Fruit fly (Drosophila melanogaster) whole organism, embryonic: Measurements from ENCODE around the gene Gmap.
A peak's percentile ranks its signal among the peaks of the same experiment; 100 is the strongest.

Experiments
- Adf1 ChIP-seq: fragments of 200-800 bp; sonication (Bioruptor generic); IDR thresholded peaks from 2 replicates; pipeline ENCODE4 v1.3.6; 2022; ENCODE audit warnings: missing biosample characterization, missing genetic modification characterization
- Awh ChIP-seq: fragments of 200-800 bp; sonication (Bioruptor generic); IDR thresholded peaks from 2 replicates; pipeline ENCODE4, ENCODE4 v1.3.6; 2022; ENCODE audit warnings: missing biosample characterization, missing genetic modification characterization
- Bgb ChIP-seq: fragments of 200-800 bp; sonication (Bioruptor generic); IDR thresholded peaks from 2 replicates; pipeline ENCODE4 v1.3.6; 2022; ENCODE audit warnings: missing biosample characterization, missing genetic modification characterization; ENCODE audit not compliant: partially characterized antibody
- CG10543 ChIP-seq: fragments of 200-800 bp; sonication (Bioruptor generic); optimal IDR thresholded peaks from 3 replicates; lab custom pipeline; 2017; ENCODE audit warnings: missing biosample characterization, mild to moderate bottlenecking, missing genetic modification characterization, moderate library complexity
- CG11560 ChIP-seq: fragments of 200-800 bp; sonication (Bioruptor generic); IDR thresholded peaks from 3 replicates; pipeline ENCODE4 v1.3.6; 2022; ENCODE audit warnings: missing biosample characterization, missing genetic modification characterization
- CG1233 ChIP-seq: fragments of 200-800 bp; sonication (Bioruptor generic); optimal IDR thresholded peaks from 4 replicates; lab custom pipeline; 2018; ENCODE audit warnings: missing biosample characterization, mild to moderate bottlenecking, missing genetic modification characterization
- CG13894 ChIP-seq: fragments of 200-800 bp; sonication (Bioruptor generic); optimal IDR thresholded peaks from 3 replicates; lab custom pipeline; 2018; ENCODE audit warnings: missing biosample characterization, mild to moderate bottlenecking, missing genetic modification characterization, moderate library complexity
- CG16863 ChIP-seq: fragments of 200-800 bp; sonication (Bioruptor generic); optimal IDR thresholded peaks from 3 replicates; lab custom pipeline; 2016; ENCODE audit warnings: missing biosample characterization, missing genetic modification characterization
- CG34376 ChIP-seq: fragments of 200-800 bp; sonication (Bioruptor generic); optimal IDR thresholded peaks from 2 replicates; lab custom pipeline; 2018; ENCODE audit warnings: missing biosample characterization, mild to moderate bottlenecking, missing genetic modification characterization
- CG34422 ChIP-seq: fragments of 200-800 bp; sonication (Bioruptor generic); IDR thresholded peaks from 3 replicates; pipeline ENCODE4 v1.3.6; 2022; ENCODE audit warnings: missing biosample characterization, missing genetic modification characterization
- CG3995 ChIP-seq: fragments of 200-800 bp; sonication (Bioruptor generic); optimal IDR thresholded peaks from 3 replicates; lab custom pipeline; 2016; ENCODE audit warnings: missing biosample characterization, missing genetic modification characterization
- CG4730 ChIP-seq: fragments of 200-800 bp; sonication (Bioruptor generic); IDR thresholded peaks from 2 replicates; pipeline ENCODE4 v1.3.6; 2022; ENCODE audit warnings: missing biosample characterization, missing genetic modification characterization
- CG9727 ChIP-seq: fragments of 200-800 bp; sonication (Bioruptor generic); optimal IDR thresholded peaks from 3 replicates; lab custom pipeline; 2017; ENCODE audit warnings: missing biosample characterization, mild to moderate bottlenecking, missing genetic modification characterization
- Deaf1 ChIP-seq: fragments of 200-800 bp; optimal IDR thresholded peaks from 3 replicates; lab custom pipeline; 2019; ENCODE audit warnings: missing biosample characterization, mild to moderate bottlenecking, missing genetic modification characterization, moderate library complexity
- Dp ChIP-seq: fragments of 200-800 bp; sonication (Bioruptor generic); optimal IDR thresholded peaks from 2 replicates; lab custom pipeline; 2018; ENCODE audit warnings: missing biosample characterization, mild to moderate bottlenecking, missing genetic modification characterization, moderate library complexity
- Fer1 ChIP-seq: fragments of 200-800 bp; sonication (Bioruptor generic); optimal IDR thresholded peaks from 2 replicates; lab custom pipeline; 2017; ENCODE audit warnings: missing biosample characterization, mild to moderate bottlenecking, missing genetic modification characterization
- GATAe ChIP-seq: fragments of 200-800 bp; sonication (Bioruptor generic); conservative IDR thresholded peaks from 2 replicates; pipeline ENCODE4 v1.3.6; 2022; ENCODE audit warnings: missing biosample characterization, missing genetic modification characterization
- HLH3B ChIP-seq: fragments of 200-800 bp; sonication (Bioruptor generic); IDR thresholded peaks from 2 replicates; pipeline ENCODE4 v1.3.6; 2022; ENCODE audit warnings: missing biosample characterization, missing genetic modification characterization
- Hr78 ChIP-seq, 2 experiments: fragments of 200-800 bp in 1 of 2; fragments of >200 bp in 1 of 2; sonication (Bioruptor generic) in 1 of 2; optimal IDR thresholded peaks; 2 replicates each; lab custom pipeline; 2017 to 2019; ENCODE audit warnings: missing biosample characterization in 2 of 2, missing genetic modification characterization in 2 of 2, mild to moderate bottlenecking in 1 of 2, moderate library complexity in 1 of 2
- Med ChIP-seq: fragments of 200-800 bp; sonication (Bioruptor generic); peaks from one replicate; lab custom pipeline; 2016; ENCODE audit warnings: missing biosample characterization, missing genetic modification characterization, mild to moderate bottlenecking, inconsistent platforms, moderate library complexity
- Neu2 ChIP-seq: fragments of 200-800 bp; sonication (Bioruptor generic); optimal IDR thresholded peaks from 3 replicates; lab custom pipeline; 2016; ENCODE audit warnings: missing biosample characterization, missing genetic modification characterization, borderline replicate concordance
- Nf-YC ChIP-seq: fragments of 200-800 bp; optimal IDR thresholded peaks from 3 replicates; lab custom pipeline; 2019; ENCODE audit warnings: missing biosample characterization, mild to moderate bottlenecking, missing genetic modification characterization, moderate library complexity
- Pdp1 ChIP-seq, 2 experiments: fragments of 200-800 bp; sonication (Bioruptor generic); optimal IDR thresholded peaks; 3 replicates each; lab custom pipeline; 2016; ENCODE audit warnings: missing biosample characterization in 2 of 2, missing genetic modification characterization in 2 of 2, mild to moderate bottlenecking in 1 of 2, moderate library complexity in 1 of 2
- Rfx ChIP-seq: fragments of 200-800 bp; sonication (Bioruptor generic); IDR thresholded peaks from 2 replicates; pipeline ENCODE4 v1.3.6; 2022; ENCODE audit warnings: missing biosample characterization, missing genetic modification characterization
- Scr ChIP-seq: fragments of 200-800 bp; sonication (Bioruptor generic); IDR thresholded peaks from 2 replicates; pipeline ENCODE4 v1.3.6; 2022; ENCODE audit warnings: missing biosample characterization, missing genetic modification characterization; ENCODE audit not compliant: partially characterized antibody
- Trl ChIP-seq, 3 experiments: fragments of >200 bp in 2 of 3; fragments of 200-800 bp in 1 of 3; sonication (Bioruptor generic) in 1 of 3; optimal IDR thresholded peaks; 2 replicates in 1 of 3; 3 replicates in 2 of 3; lab custom pipeline; 2016 to 2017; ENCODE audit warnings: missing biosample characterization in 1 of 3, missing genetic modification characterization in 1 of 3
- amos ChIP-seq: fragments of 200-800 bp; sonication (Bioruptor generic); IDR thresholded peaks from 2 replicates; pipeline ENCODE4 v1.3.6; 2022; ENCODE audit warnings: missing biosample characterization, missing genetic modification characterization; ENCODE audit not compliant: partially characterized antibody
- cg ChIP-seq: fragments of 200-800 bp; sonication (Bioruptor generic); optimal IDR thresholded peaks from 3 replicates; lab custom pipeline; 2019; ENCODE audit warnings: missing biosample characterization, mild to moderate bottlenecking, missing genetic modification characterization, moderate library complexity
- chinmo ChIP-seq: fragments of 200-800 bp; sonication (Bioruptor generic); IDR thresholded peaks from 4 replicates; pipeline ENCODE4 v1.3.6; 2022; ENCODE audit warnings: missing biosample characterization, missing genetic modification characterization; ENCODE audit not compliant: partially characterized antibody
- ci ChIP-seq: fragments of 200-800 bp; sonication (Bioruptor generic); IDR thresholded peaks from 3 replicates; pipeline ENCODE4 v1.3.6; 2022; ENCODE audit warnings: missing biosample characterization, missing genetic modification characterization
- crol ChIP-seq: fragments of 200-800 bp; sonication (Bioruptor generic); IDR thresholded peaks from 2 replicates; pipeline ENCODE4 v1.3.6; 2022; ENCODE audit warnings: missing biosample characterization, missing genetic modification characterization
- crp ChIP-seq, 2 experiments: fragments of 200-800 bp; sonication (Bioruptor generic); optimal IDR thresholded peaks; 2 replicates in 1 of 2; 3 replicates in 1 of 2; lab custom pipeline; 2017; ENCODE audit warnings: missing biosample characterization in 2 of 2, missing genetic modification characterization in 2 of 2, mild to moderate bottlenecking in 1 of 2, moderate library complexity in 1 of 2
- emc ChIP-seq: fragments of 200-800 bp; sonication (Bioruptor generic); optimal IDR thresholded peaks from 2 replicates; lab custom pipeline; 2016; ENCODE audit warnings: missing biosample characterization, missing genetic modification characterization
- exex ChIP-seq: fragments of 200-800 bp; sonication (Bioruptor generic); optimal IDR thresholded peaks from 4 replicates; lab custom pipeline; 2018; ENCODE audit warnings: missing biosample characterization, mild to moderate bottlenecking, missing genetic modification characterization, moderate library complexity
- grn ChIP-seq: fragments of 200-800 bp; sonication (Bioruptor generic); optimal IDR thresholded peaks from 3 replicates; lab custom pipeline; 2017; ENCODE audit warnings: missing biosample characterization, missing genetic modification characterization
- her ChIP-seq: fragments of 200-800 bp; sonication (Bioruptor generic); optimal IDR thresholded peaks from 2 replicates; lab custom pipeline; 2016; ENCODE audit warnings: missing biosample characterization, missing genetic modification characterization
- jigr1 ChIP-seq: fragments of 200-800 bp; sonication (Bioruptor generic); IDR thresholded peaks from 3 replicates; pipeline ENCODE4 v1.3.6; 2022; ENCODE audit warnings: missing biosample characterization, missing genetic modification characterization
- jing ChIP-seq: fragments of 200-800 bp; sonication (Bioruptor generic); optimal IDR thresholded peaks from 2 replicates; lab custom pipeline; 2018; ENCODE audit warnings: missing biosample characterization, mild to moderate bottlenecking, missing genetic modification characterization
- nom ChIP-seq: fragments of 200-800 bp; sonication (Bioruptor generic); optimal IDR thresholded peaks from 2 replicates; lab custom pipeline; 2017; ENCODE audit warnings: missing biosample characterization, missing genetic modification characterization, mild to moderate bottlenecking, moderate library complexity, missing genetic modification reagents
- pros ChIP-seq: fragments of 200-800 bp; sonication (Bioruptor generic); optimal IDR thresholded peaks from 3 replicates; lab custom pipeline; 2019; ENCODE audit warnings: missing biosample characterization, mild to moderate bottlenecking, missing genetic modification characterization, moderate library complexity
- scrt ChIP-seq: fragments of 200-800 bp; sonication (Bioruptor generic); optimal IDR thresholded peaks from 2 replicates; lab custom pipeline; 2018; ENCODE audit warnings: missing biosample characterization, mild to moderate bottlenecking, missing genetic modification characterization, moderate library complexity
- sens ChIP-seq: fragments of 200-800 bp; sonication (Bioruptor generic); peaks from one replicate; lab custom pipeline; 2016; ENCODE audit warnings: missing biosample characterization, missing genetic modification characterization
- sr ChIP-seq: fragments of 200-800 bp; sonication (Bioruptor generic); IDR thresholded peaks from 3 replicates; pipeline ENCODE4 v1.3.6; 2022; ENCODE audit warnings: missing biosample characterization, missing genetic modification characterization
- sug ChIP-seq: fragments of 200-800 bp; optimal IDR thresholded peaks from 2 replicates; lab custom pipeline; 2019; ENCODE audit warnings: missing biosample characterization, mild to moderate bottlenecking, missing genetic modification characterization, moderate library complexity
- wdn ChIP-seq: fragments of 200-800 bp; sonication (Bioruptor generic); IDR thresholded peaks from 2 replicates; pipeline ENCODE4 v1.3.6; 2022; ENCODE audit warnings: missing biosample characterization, missing genetic modification characterization

The Gmap gene

dm6 chrX:15464531-15464930 lies 22.2 kb upstream of the Gmap start (continued):
- TF ChIP-seq emc (GFP tag; lab: Kevin White, UChicago) (no peak), exex (peak; percentile 99), CG34376 (GFP tag; lab: Kevin White, UChicago) (peak; percentile 85), chinmo (GFP tag; lab: Robert Waterston, UW) (0 out of 4 replicates have a peak, but pooled peaks have one; percentile 46), CG1233 (GFP tag; lab: Kevin White, UChicago) (no peak), grn (GFP tag; lab: Kevin White, UChicago) (peak; percentile 77), Pdp1 (GFP tag; optimal IDR thresholded peaks at IDR 0.05; lab: Kevin White, UChicago) (peak in 1 of 2 experiments; percentile 14), sr (GFP tag; lab: Robert Waterston, UW) (no peak), Awh (GFP tag; lab: Robert Waterston, UW) (0 out of 2 replicates have a peak, but pooled peaks have one; percentile 16), Nf-YC (tag; lab: Kevin White, UChicago) (peak; percentile 22), GATAe (GFP tag; lab: Robert Waterston, UW) (peak; percentile 35; the same call in 1 of the 2 replicates), crp (GFP tag; optimal IDR thresholded peaks at IDR 0.05; lab: Kevin White, UChicago) (no peak)

dm6 chrX:15465410-15465809 lies 21.3 kb upstream of the Gmap start:
- TF ChIP-seq cg (GFP tag; lab: Kevin White, UChicago), result peak; percentile 33
- TF ChIP-seq Neu2 (GFP tag; lab: Kevin White, UChicago), result no peak
- no peak for TF ChIP-seq sens (GFP tag; lab: Kevin White, UChicago)
- no peak for TF ChIP-seq scrt (GFP tag; lab: Kevin White, UChicago)
- peak; percentile 24; the same call in 1 of the 2 replicates for TF ChIP-seq amos (GFP tag; lab: Robert Waterston, UW)
- TF ChIP-seq GATAe (GFP tag; lab: Robert Waterston, UW), result peak; percentile 51; the same call in 1 of the 2 replicates
- TF ChIP-seq HLH3B, result peak; percentile 17; the same call in 1 of the 2 replicates
- peak; percentile 1 for TF ChIP-seq nom (GFP tag; lab: Kevin White, UChicago)
- TF ChIP-seq CG3995, result no peak
- TF ChIP-seq CG9727, result no peak
- TF ChIP-seq chinmo (GFP tag; lab: Robert Waterston, UW), result peak; percentile 94
- TF ChIP-seq ci (GFP tag; lab: Robert Waterston, UW), result 0 out of 3 replicates have a peak, but pooled peaks have one; percentile 34
- TF ChIP-seq Bgb (GFP tag; lab: Robert Waterston, UW), result peak; percentile 41; the same call in 1 of the 2 replicates
- peak; percentile 89 for TF ChIP-seq Deaf1 (tag; lab: Kevin White, UChicago)
- TF ChIP-seq Scr, result 0 out of 2 replicates have a peak, but pooled peaks have one; percentile 12
- 0 out of 3 replicates have a peak, but pooled peaks have one; percentile 26 for TF ChIP-seq CG34422 (GFP tag; lab: Robert Waterston, UW)
- TF ChIP-seq Dp (GFP tag; lab: Kevin White, UChicago), result no peak
- peak; percentile 7 for TF ChIP-seq Fer1 (GFP tag; lab: Kevin White, UChicago)
- peak; percentile 60 for TF ChIP-seq Adf1 (GFP tag; lab: Robert Waterston, UW)
- no peak for TF ChIP-seq grn (GFP tag; lab: Kevin White, UChicago)
- peak; percentile 89 for TF ChIP-seq CG10543 (GFP tag; lab: Kevin White, UChicago)
- no peak for TF ChIP-seq CG16863 (GFP tag; lab: Kevin White, UChicago)
- TF ChIP-seq CG4730 (GFP tag; lab: Robert Waterston, UW), result no peak
- TF ChIP-seq wdn (GFP tag; lab: Robert Waterston, UW), result no peak
- peak; percentile 71 for TF ChIP-seq Med (GFP tag; lab: Kevin White, UChicago)
- peak in 1 of 2 experiments; percentile 98 for TF ChIP-seq Hr78 (GFP tag; optimal IDR thresholded peaks at IDR 0.05; lab: Kevin White, UChicago)
- TF ChIP-seq sug (tag; lab: Kevin White, UChicago), result peak; percentile 68
- no peak for TF ChIP-seq CG11560 (tag; lab: Robert Waterston, UW)
- TF ChIP-seq exex, result peak; percentile 44
- no peak for TF ChIP-seq Trl (optimal IDR thresholded peaks at IDR 0.05; lab: Kevin White, UChicago)
- no peak for TF ChIP-seq Trl (GFP tag; optimal IDR thresholded peaks at IDR 0.05; lab: Kevin White, UChicago)
- no peak for TF ChIP-seq jigr1 (GFP tag; lab: Robert Waterston, UW)
- peak; percentile 96 for TF ChIP-seq crol (GFP tag; lab: Robert Waterston, UW)
- TF ChIP-seq CG13894 (tag; lab: Kevin White, UChicago), result peak; percentile 42
- TF ChIP-seq CG34376 (GFP tag; lab: Kevin White, UChicago), result peak; percentile 84
- TF ChIP-seq jing (GFP tag; lab: Kevin White, UChicago), result no peak
- TF ChIP-seq Rfx (GFP tag; lab: Robert Waterston, UW), result 0 out of 2 replicates have a peak, but pooled peaks have one; percentile 4
- TF ChIP-seq her (GFP tag; lab: Kevin White, UChicago), result no peak
- TF ChIP-seq pros (GFP tag; lab: Kevin White, UChicago), result peak; percentile 73
